Worm (Caenorhabditis elegans) whole organism, early embryonic: ENCODE results near the gene F31D5.2.

Source experiments
- ceh-13 ChIP-seq: fragments of 200-800 bp; sonication (Bioruptor generic); optimal IDR thresholded peaks from 2 replicates; lab custom pipeline; 2018; ENCODE audit warnings: mild to moderate bottlenecking, missing genetic modification characterization, missing compliant biosample characterization
- ceh-36 ChIP-seq: sonication (generic microtip); optimal IDR thresholded peaks from 2 replicates; lab custom pipeline; 2016; ENCODE audit warnings: missing genetic modification characterization, inconsistent platforms, missing compliant biosample characterization
- flt-1 ChIP-seq: fragments of 200-800 bp; sonication (Bioruptor generic); IDR thresholded peaks from 2 replicates; pipeline ENCODE4 v1.3.6; 2022; ENCODE audit warnings: missing genetic modification characterization, missing compliant biosample characterization
- scrt-1 ChIP-seq: fragments of 200-800 bp; sonication (Bioruptor generic); IDR thresholded peaks from 2 replicates; pipeline ENCODE4 v1.3.6; 2022; ENCODE audit warnings: missing genetic modification characterization, missing compliant biosample characterization
- tbx-11 ChIP-seq: fragments of 200-800 bp; sonication (Bioruptor generic); IDR thresholded peaks from 2 replicates; pipeline ENCODE4 v1.3.6; 2022; ENCODE audit warnings: missing genetic modification characterization, missing compliant biosample characterization
- tbx-37 ChIP-seq: fragments of 200-800 bp; sonication (Bioruptor generic); conservative IDR thresholded peaks from 2 replicates; pipeline ENCODE4 v1.3.6; 2022; ENCODE audit warnings: missing genetic modification reagents, missing genetic modification characterization, missing compliant biosample characterization
- tra-4 ChIP-seq: sonication (generic microtip); optimal IDR thresholded peaks from 2 replicates; lab custom pipeline; 2017; ENCODE audit warnings: missing genetic modification characterization, missing compliant biosample characterization

DNA sequence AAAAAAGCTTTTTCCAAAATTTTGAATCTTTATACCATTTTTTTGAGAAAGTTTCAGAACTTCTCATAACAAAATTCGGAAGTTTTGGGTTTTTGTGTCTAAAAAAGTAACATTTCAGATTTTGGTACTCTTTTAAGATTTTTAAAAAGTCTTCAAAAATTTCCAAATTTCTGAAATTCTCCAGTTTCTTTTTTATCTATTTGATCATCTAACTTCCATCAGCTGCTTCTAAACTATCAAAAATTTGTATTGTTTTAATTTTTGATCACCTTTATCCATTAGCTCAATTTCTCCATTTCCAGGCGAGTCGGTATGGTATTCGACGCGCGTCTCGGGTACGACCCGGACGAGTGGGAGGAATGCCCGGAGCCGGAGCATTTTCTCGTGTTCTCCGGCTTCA, 29.1 kb upstream of the F31D5.2 start, which contains the start of gene cpna-1:
- no peak for TF ChIP-seq ceh-36 (tag; lab: Kevin White, UChicago)
- no peak for TF ChIP-seq flt-1 (GFP tag; lab: Robert Waterston, UW)
- no peak for TF ChIP-seq scrt-1 (GFP tag; lab: Robert Waterston, UW)
- TF ChIP-seq tbx-11 (GFP tag; lab: Robert Waterston, UW): no peak
- no peak for TF ChIP-seq tbx-37
- no peak for TF ChIP-seq ceh-13 (GFP tag; lab: Kevin White, UChicago)
- TF ChIP-seq tra-4: no peak
